Fruit fly (Drosophila melanogaster) S2 (cell line): ENCODE data around the gene CG34325.

Experiments
- CG8478 ChIP-seq: fragments of >200 bp; optimal IDR thresholded peaks from 2 replicates; lab custom pipeline; 2018
- CTCF ChIP-seq, 2 experiments: fragments of >200 bp; optimal IDR thresholded peaks; 2 replicates each; lab custom pipeline; 2018

DNA sequence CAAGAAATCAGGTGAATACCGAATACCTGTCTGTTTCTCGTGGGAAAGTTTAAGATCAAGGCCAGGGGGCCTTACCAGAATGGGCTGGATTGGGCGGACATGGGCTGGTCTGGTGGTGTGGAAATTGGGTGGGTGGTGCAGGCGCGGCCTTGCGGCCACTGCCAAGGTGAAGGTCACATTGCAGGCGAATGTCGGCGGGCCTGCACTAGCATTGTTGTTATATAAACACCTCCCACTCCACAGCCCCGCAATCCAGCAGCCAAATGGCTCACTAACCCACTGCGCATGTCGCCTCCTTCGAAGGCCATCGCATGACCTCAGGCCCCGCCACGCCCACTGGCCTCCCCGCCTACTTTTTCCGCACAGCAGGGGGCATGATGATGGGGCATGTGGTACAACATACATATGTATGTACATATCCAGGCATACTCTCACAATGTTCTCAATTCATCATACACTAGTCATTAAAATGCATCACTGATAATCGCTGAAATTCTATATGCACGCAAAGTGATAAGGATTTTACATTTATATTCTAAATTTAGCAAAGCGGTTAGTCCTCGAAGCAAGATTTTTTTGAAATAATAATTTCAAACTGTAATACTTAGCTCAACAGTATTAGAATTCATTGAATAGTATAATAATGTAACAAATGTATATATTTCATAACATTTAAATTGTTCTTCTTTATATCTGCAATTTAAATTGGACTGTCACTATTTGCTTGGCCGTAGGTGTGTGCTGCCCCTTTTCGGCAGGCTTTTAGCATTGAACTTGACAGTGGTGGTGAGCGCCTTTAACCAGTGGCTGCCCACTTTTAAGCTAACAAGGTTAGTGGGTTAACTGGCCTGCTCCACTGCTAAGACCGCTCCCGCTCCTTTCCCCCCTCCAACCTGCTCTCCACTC, 24.3 kb downstream of the CG34325 start:
- TF ChIP-seq CTCF (optimal IDR thresholded peaks at IDR 0.05; lab: Kevin White, UChicago) (no peak), CG8478 (no peak)
